Fruit fly (Drosophila melanogaster): ENCODE measurements around the gene hiro.

DNA sequence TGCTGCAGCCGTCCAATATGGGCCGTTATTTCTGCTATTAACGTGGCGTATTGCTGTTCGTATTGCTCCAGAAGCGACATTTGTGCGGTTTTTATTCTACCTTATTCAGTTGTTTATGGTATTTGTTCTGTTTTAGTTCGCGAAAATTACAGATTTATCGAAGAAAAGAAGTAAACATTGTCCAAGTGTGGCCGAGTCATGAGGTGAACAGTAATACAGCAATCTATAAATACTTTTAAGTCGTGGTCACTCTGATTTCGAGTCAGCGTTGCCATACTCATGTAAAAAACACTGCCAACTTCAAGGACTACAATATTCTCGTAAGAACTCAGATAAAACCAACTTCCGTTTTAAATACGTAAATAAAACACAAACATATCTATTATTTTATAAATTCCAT, 4.9 kb upstream of the hiro start, which contains the start of gene Vti1a:
- TF ChIP-seq Met (GFP tag; optimal IDR thresholded peaks at IDR 0.05) (no peak), CG15336 (GFP tag; IDR thresholded peaks at IDR 0.05) (no peak), CG11294 (GFP tag; IDR thresholded peaks at IDR 0.05) (no peak)
